Worm (Caenorhabditis elegans) whole organism, L4 larva: Measurements from ENCODE around the gene ztf-14.

Experiments
- F37D6.2 ChIP-seq: sonication (generic microtip); optimal IDR thresholded peaks from 2 replicates; lab custom pipeline; 2016; ENCODE audit warnings: mild to moderate bottlenecking, missing genetic modification characterization, missing compliant biosample characterization
- ZK546.5 ChIP-seq, 2 experiments: sonication (generic microtip); optimal IDR thresholded peaks; 2 replicates each; lab custom pipeline; 2017; ENCODE audit warnings: missing biosample characterization in 2 of 2, missing genetic modification characterization in 2 of 2
- daf-12 ChIP-seq: fragments of 150-350 bp; optimal IDR thresholded peaks from 2 replicates; lab custom pipeline; 2014; ENCODE audit warnings: missing biosample characterization, missing genetic modification reagents, missing genetic modification characterization
- daf-8 ChIP-seq: fragments of 200-800 bp; sonication (Bioruptor generic); IDR thresholded peaks from 2 replicates; pipeline ENCODE4 v1.3.6; 2022; ENCODE audit warnings: missing genetic modification characterization, missing compliant biosample characterization
- dmd-6 ChIP-seq: fragments of 200-800 bp; sonication (Bioruptor generic); IDR thresholded peaks from 2 replicates; pipeline ENCODE4 v1.3.6; 2022; ENCODE audit warnings: missing genetic modification reagents, missing genetic modification characterization, missing compliant biosample characterization
- dpl-1 ChIP-seq: fragments of 150-350 bp; optimal IDR thresholded peaks from 2 replicates; lab custom pipeline; 2014; ENCODE audit warnings: missing biosample characterization, missing genetic modification reagents, missing genetic modification characterization
- egl-27 ChIP-seq: sonication (generic microtip); optimal IDR thresholded peaks from 3 replicates; lab custom pipeline; 2017; ENCODE audit warnings: missing biosample characterization, missing genetic modification reagents, missing genetic modification characterization
- fos-1 ChIP-seq: fragments of 150-350 bp; optimal IDR thresholded peaks from 2 replicates; lab custom pipeline; 2014; ENCODE audit warnings: missing biosample characterization, missing genetic modification characterization
- nhr-11 ChIP-seq: fragments of 150-350 bp; optimal IDR thresholded peaks from 2 replicates; lab custom pipeline; 2014; ENCODE audit warnings: missing biosample characterization, missing genetic modification characterization
- nhr-48 ChIP-seq: sonication (generic microtip); optimal IDR thresholded peaks from 2 replicates; lab custom pipeline; 2016; ENCODE audit warnings: mild to moderate bottlenecking, missing genetic modification characterization, missing compliant biosample characterization
- pha-4 ChIP-seq, 2 experiments: fragments of 150-350 bp in 1 of 2; fragments of 200-800 bp in 1 of 2; sonication (Bioruptor generic) in 1 of 2; IDR thresholded peaks in 1 of 2; optimal IDR thresholded peaks in 1 of 2; 2 replicates each; pipeline versions ENCODE4 v1.3.6 to Lab custom; 2014 to 2022; ENCODE audit warnings: missing genetic modification characterization in 2 of 2, missing genetic modification reagents in 2 of 2, missing biosample characterization in 1 of 2, missing compliant biosample characterization in 1 of 2
- unc-62 ChIP-seq, 3 experiments: fragments of 150-350 bp in 1 of 3; sonication (generic microtip); optimal IDR thresholded peaks in 2 of 3; peaks in 1 of 3; 1 replicate in 1 of 3; 2 replicates in 2 of 3; lab custom pipeline; 2014 to 2017; ENCODE audit warnings: missing biosample characterization in 3 of 3, missing genetic modification characterization in 3 of 3, missing genetic modification reagents in 3 of 3, missing genotype in 1 of 3

ce11 chrX:14517842-14518241 lies 22.0 kb downstream of the ztf-14 start:
- TF ChIP-seq dmd-6 (GFP tag; lab: Robert Waterston, UW) = no peak
- TF ChIP-seq F37D6.2 (tag; lab: Kevin White, UChicago) = no peak
- TF ChIP-seq ZK546.5 (tag; optimal IDR thresholded peaks at IDR 0.05; lab: Kevin White, UChicago) = no peak
- no peak for TF ChIP-seq fos-1 (tag; lab: Kevin White, UChicago)
- TF ChIP-seq daf-12 (tag; lab: Kevin White, UChicago) = no peak
- no peak for TF ChIP-seq egl-27 (tag; lab: Kevin White, UChicago)
- no peak for TF ChIP-seq pha-4 (GFP tag; IDR thresholded peaks at IDR 0.05; lab: Robert Waterston, UW)
- TF ChIP-seq pha-4 (tag; optimal IDR thresholded peaks at IDR 0.05; lab: Kevin White, UChicago) = no peak
- no peak for TF ChIP-seq dpl-1 (GFP tag; lab: Kevin White, UChicago)
- TF ChIP-seq nhr-48 (tag; lab: Kevin White, UChicago) = no peak
- no peak for TF ChIP-seq unc-62 (GFP tag; optimal IDR thresholded peaks at IDR 0.05 in 1 of 2; lab: Kevin White, UChicago)
- TF ChIP-seq unc-62 (tag; optimal IDR thresholded peaks at IDR 0.05; lab: Kevin White, UChicago) = no peak
- no peak for TF ChIP-seq nhr-11
- no peak for TF ChIP-seq daf-8
